Fruit fly (Drosophila melanogaster) whole organism, embryonic: Measurements from ENCODE around the gene CG5823.
A peak's percentile ranks its signal among the peaks of the same experiment; 100 is the strongest.

Experiments
- Adf1 ChIP-seq: fragments of 200-800 bp; sonication (Bioruptor generic); IDR thresholded peaks from 2 replicates; pipeline ENCODE4 v1.3.6; 2022; ENCODE audit warnings: missing biosample characterization, missing genetic modification characterization
- Atf3 ChIP-seq: fragments of 200-800 bp; sonication (Bioruptor generic); optimal IDR thresholded peaks from 3 replicates; lab custom pipeline; 2016; ENCODE audit warnings: missing biosample characterization, missing genetic modification characterization
- Bgb ChIP-seq: fragments of 200-800 bp; sonication (Bioruptor generic); IDR thresholded peaks from 2 replicates; pipeline ENCODE4 v1.3.6; 2022; ENCODE audit warnings: missing biosample characterization, missing genetic modification characterization; ENCODE audit not compliant: partially characterized antibody
- Blimp-1 ChIP-seq: fragments of 200-800 bp; sonication (Bioruptor generic); optimal IDR thresholded peaks from 3 replicates; lab custom pipeline; 2018; ENCODE audit warnings: missing biosample characterization, missing genetic modification characterization, mild to moderate bottlenecking, moderate library complexity, missing genetic modification reagents
- CG11398 ChIP-seq: fragments of 200-800 bp; sonication (Bioruptor generic); optimal IDR thresholded peaks from 2 replicates; lab custom pipeline; 2016; ENCODE audit warnings: missing biosample characterization, missing genetic modification characterization
- CG16813 ChIP-seq: fragments of 200-800 bp; sonication (Bioruptor generic); IDR thresholded peaks from 3 replicates; pipeline ENCODE4 v1.3.6; 2022; ENCODE audit warnings: missing biosample characterization, missing genetic modification characterization; ENCODE audit not compliant: partially characterized antibody
- CG16863 ChIP-seq: fragments of 200-800 bp; sonication (Bioruptor generic); optimal IDR thresholded peaks from 3 replicates; lab custom pipeline; 2016; ENCODE audit warnings: missing biosample characterization, missing genetic modification characterization
- CG2116 ChIP-seq: fragments of 200-800 bp; sonication (Bioruptor generic); optimal IDR thresholded peaks from 3 replicates; lab custom pipeline; 2018; ENCODE audit warnings: missing biosample characterization, mild to moderate bottlenecking, missing genetic modification characterization
- CG31224 ChIP-seq: fragments of 200-800 bp; sonication (Bioruptor generic); IDR thresholded peaks from 2 replicates; pipeline ENCODE4 v1.3.6; 2022; ENCODE audit warnings: missing biosample characterization, missing genetic modification characterization
- CG32532 ChIP-seq: fragments of 200-800 bp; sonication (Bioruptor generic); IDR thresholded peaks from 2 replicates; pipeline ENCODE4 v1.3.6; 2022; ENCODE audit warnings: missing biosample characterization, missing genetic modification characterization
- CG3995 ChIP-seq: fragments of 200-800 bp; sonication (Bioruptor generic); optimal IDR thresholded peaks from 3 replicates; lab custom pipeline; 2016; ENCODE audit warnings: missing biosample characterization, missing genetic modification characterization
- CG6272 ChIP-seq: fragments of 200-800 bp; sonication (Bioruptor generic); IDR thresholded peaks from 2 replicates; pipeline ENCODE4 v1.3.6; 2022; ENCODE audit warnings: missing biosample characterization, missing genetic modification characterization
- CG9609 ChIP-seq: fragments of 200-800 bp; sonication (Bioruptor generic); optimal IDR thresholded peaks from 3 replicates; lab custom pipeline; 2016; ENCODE audit warnings: missing biosample characterization, missing genetic modification characterization
- D ChIP-seq, 2 experiments: fragments of 200-800 bp in 1 of 2; fragments of >200 bp in 1 of 2; sonication (Bioruptor generic) in 1 of 2; optimal IDR thresholded peaks; 2 replicates in 1 of 2; 3 replicates in 1 of 2; lab custom pipeline; 2017; ENCODE audit warnings: mild to moderate bottlenecking in 1 of 2, missing biosample characterization in 1 of 2, missing genetic modification characterization in 1 of 2, missing genetic modification reagents in 1 of 2
- Dip2 ChIP-seq: fragments of 200-800 bp; sonication (Bioruptor generic); IDR thresholded peaks from 2 replicates; pipeline ENCODE4 v1.3.6; 2022; ENCODE audit warnings: missing biosample characterization, missing genetic modification characterization
- Doc2 ChIP-seq: fragments of 200-800 bp; sonication (Bioruptor generic); IDR thresholded peaks from 2 replicates; pipeline ENCODE4 v1.3.6; 2022; ENCODE audit warnings: missing biosample characterization, missing genetic modification characterization
- Ets65A ChIP-seq: fragments of 200-800 bp; sonication (Bioruptor generic); peaks from one replicate; lab custom pipeline; 2016; ENCODE audit warnings: missing biosample characterization, missing genetic modification characterization
- Fer2 ChIP-seq: fragments of 200-800 bp; sonication (Bioruptor generic); optimal IDR thresholded peaks from 2 replicates; lab custom pipeline; 2018; ENCODE audit warnings: missing biosample characterization, mild to moderate bottlenecking, missing genetic modification characterization, moderate library complexity
- GATAe ChIP-seq: fragments of 200-800 bp; sonication (Bioruptor generic); conservative IDR thresholded peaks from 2 replicates; pipeline ENCODE4 v1.3.6; 2022; ENCODE audit warnings: missing biosample characterization, missing genetic modification characterization
- HmgD ChIP-seq: fragments of 200-800 bp; sonication (Bioruptor generic); optimal IDR thresholded peaks from 3 replicates; lab custom pipeline; 2016; ENCODE audit warnings: missing biosample characterization, missing genetic modification characterization
- Hmx ChIP-seq: fragments of 200-800 bp; sonication (Bioruptor generic); optimal IDR thresholded peaks from 2 replicates; lab custom pipeline; 2016; ENCODE audit warnings: missing biosample characterization, missing genetic modification characterization
- Hr51 ChIP-seq, 2 experiments: fragments of 200-800 bp; sonication (Bioruptor generic); optimal IDR thresholded peaks; 2 replicates in 1 of 2; 3 replicates in 1 of 2; lab custom pipeline; 2016 to 2018; ENCODE audit warnings: missing biosample characterization in 2 of 2, missing genetic modification characterization in 2 of 2, mild to moderate bottlenecking in 1 of 2, moderate library complexity in 1 of 2
- MTF-1 ChIP-seq: fragments of 200-800 bp; sonication (Bioruptor generic); optimal IDR thresholded peaks from 2 replicates; lab custom pipeline; 2018; ENCODE audit warnings: missing biosample characterization, mild to moderate bottlenecking, missing genetic modification characterization, borderline replicate concordance
- Oli ChIP-seq: fragments of 200-800 bp; sonication (Bioruptor generic); optimal IDR thresholded peaks from 2 replicates; lab custom pipeline; 2018; ENCODE audit warnings: missing biosample characterization, mild to moderate bottlenecking, missing genetic modification characterization, moderate library complexity
- TFAM ChIP-seq: fragments of 200-800 bp; sonication (Bioruptor generic); optimal IDR thresholded peaks from 2 replicates; lab custom pipeline; 2017; ENCODE audit warnings: missing biosample characterization, missing genetic modification characterization, inconsistent platforms
- Tbp ChIP-seq: fragments of >200 bp; optimal IDR thresholded peaks from 2 replicates; lab custom pipeline; 2018; ENCODE audit warnings: missing biosample characterization, missing genetic modification characterization
- bowl ChIP-seq: fragments of 200-800 bp; sonication (Bioruptor generic); IDR thresholded peaks from 2 replicates; pipeline ENCODE4 v1.3.6; 2022; ENCODE audit warnings: missing biosample characterization, missing genetic modification characterization
- ci ChIP-seq: fragments of 200-800 bp; sonication (Bioruptor generic); IDR thresholded peaks from 3 replicates; pipeline ENCODE4 v1.3.6; 2022; ENCODE audit warnings: missing biosample characterization, missing genetic modification characterization
- dmrt99B ChIP-seq: fragments of 200-800 bp; sonication (Bioruptor generic); optimal IDR thresholded peaks from 2 replicates; lab custom pipeline; 2018; ENCODE audit warnings: missing biosample characterization, mild to moderate bottlenecking, missing genetic modification characterization, moderate library complexity
- emc ChIP-seq: fragments of 200-800 bp; sonication (Bioruptor generic); optimal IDR thresholded peaks from 2 replicates; lab custom pipeline; 2016; ENCODE audit warnings: missing biosample characterization, missing genetic modification characterization
- en ChIP-seq: fragments of 200-800 bp; sonication (Bioruptor generic); optimal IDR thresholded peaks from 2 replicates; lab custom pipeline; 2016; ENCODE audit warnings: missing biosample characterization, missing genetic modification characterization
- gsb ChIP-seq: fragments of 200-800 bp; sonication (Bioruptor generic); IDR thresholded peaks from 2 replicates; pipeline ENCODE4 v1.3.6; 2022; ENCODE audit warnings: missing biosample characterization, missing genetic modification characterization
- ind ChIP-seq: fragments of 200-800 bp; sonication (Bioruptor generic); optimal IDR thresholded peaks from 3 replicates; lab custom pipeline; 2016; ENCODE audit warnings: missing biosample characterization, missing genetic modification characterization
- kay ChIP-seq: fragments of 200-800 bp; sonication (Bioruptor generic); optimal IDR thresholded peaks from 2 replicates; lab custom pipeline; 2016; ENCODE audit warnings: missing biosample characterization, missing genetic modification characterization
- lmd ChIP-seq: fragments of 200-800 bp; sonication (Bioruptor generic); IDR thresholded peaks from 2 replicates; pipeline ENCODE4 v1.3.6; 2022; ENCODE audit warnings: missing biosample characterization, missing genetic modification characterization
- luna ChIP-seq: fragments of 200-800 bp; sonication (Bioruptor generic); optimal IDR thresholded peaks from 2 replicates; lab custom pipeline; 2016; ENCODE audit warnings: missing biosample characterization, missing genetic modification characterization
- row ChIP-seq: fragments of 200-800 bp; sonication (Bioruptor generic); IDR thresholded peaks from 3 replicates; pipeline ENCODE4 v1.3.6; 2022; ENCODE audit warnings: missing biosample characterization, missing genetic modification characterization
- scrt ChIP-seq: fragments of 200-800 bp; sonication (Bioruptor generic); optimal IDR thresholded peaks from 2 replicates; lab custom pipeline; 2018; ENCODE audit warnings: missing biosample characterization, mild to moderate bottlenecking, missing genetic modification characterization, moderate library complexity
- ttk ChIP-seq: fragments of 200-800 bp; sonication (Bioruptor generic); IDR thresholded peaks from 2 replicates; pipeline ENCODE4 v2.1.2; 2022; ENCODE audit warnings: missing biosample characterization, missing genetic modification characterization

CG5823 gene

DNA sequence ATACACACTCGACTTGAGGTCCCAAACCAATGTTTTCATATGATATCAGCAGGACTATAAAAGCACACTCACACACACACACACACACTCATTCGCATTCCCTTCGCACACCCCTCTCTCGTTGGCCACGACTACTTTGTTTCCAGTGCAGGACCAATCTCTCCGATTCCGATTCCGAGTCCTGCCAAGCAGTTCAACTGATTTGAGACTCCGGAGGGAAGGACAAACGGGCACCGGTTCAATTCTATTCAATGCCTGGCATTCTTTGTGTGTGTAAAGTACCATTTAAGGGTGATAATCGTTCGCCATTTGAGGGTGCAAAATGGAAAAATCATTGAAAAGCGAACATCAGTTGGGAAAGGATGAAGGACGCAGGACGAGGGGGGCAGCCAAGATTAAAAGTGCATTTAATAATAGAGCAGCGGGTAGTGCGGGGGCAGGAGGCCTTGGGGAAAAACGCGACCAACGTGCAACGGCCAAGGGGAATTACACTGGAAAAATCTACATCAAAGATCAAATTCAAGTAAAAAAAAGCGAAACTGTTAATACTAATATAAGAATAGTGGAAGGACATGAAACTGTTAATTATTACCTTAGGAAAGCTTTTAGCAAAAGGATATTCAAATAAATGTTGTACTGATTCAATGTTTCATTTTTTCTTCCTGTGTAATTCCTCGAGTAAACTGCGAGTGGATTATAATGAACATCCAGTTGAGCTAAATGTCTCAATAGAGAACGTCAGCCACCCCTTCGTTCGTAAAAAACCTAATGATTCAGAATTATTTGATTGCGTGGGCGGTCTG is 49.5 kb upstream of the CG5823 start (continued):
- TF ChIP-seq HmgD (GFP tag; lab: Kevin White, UChicago) (no peak), ci (GFP tag; lab: Robert Waterston, UW) (peak; percentile 71; the same call in 2 of the 3 replicates), CG11398 (GFP tag; lab: Kevin White, UChicago) (no peak), luna (GFP tag; lab: Kevin White, UChicago) (no peak), Dip2 (GFP tag; lab: Robert Waterston, UW) (no peak), gsb (GFP tag; lab: Robert Waterston, UW) (no peak), kay (no peak), Hr51 (GFP tag; optimal IDR thresholded peaks at IDR 0.05; lab: Kevin White, UChicago) (peak in 1 of 2 experiments; percentile 56), Hmx (no peak), Doc2 (GFP tag; lab: Robert Waterston, UW) (no peak), Blimp-1 (GFP tag; lab: Kevin White, UChicago) (peak; percentile 72), bowl (no peak), row (GFP tag; lab: Robert Waterston, UW) (peak; percentile 70), GATAe (no peak), CG3995 (no peak), D (optimal IDR thresholded peaks at IDR 0.05; lab: Kevin White, UChicago) (peak; percentile 1), D (GFP tag; optimal IDR thresholded peaks at IDR 0.05; lab: Kevin White, UChicago) (peak; percentile 59), Atf3 (GFP tag; lab: Kevin White, UChicago) (no peak), scrt (no peak), TFAM (GFP tag; lab: Kevin White, UChicago) (no peak), ttk (GFP tag; lab: Robert Waterston, UW) (peak; percentile 28), CG16813 (GFP tag; lab: Robert Waterston, UW) (no peak), Oli (tag; lab: Kevin White, UChicago) (peak; percentile 58), en (no peak), Tbp (no peak), Bgb (GFP tag; lab: Robert Waterston, UW) (no peak), CG2116 (no peak), CG32532 (GFP tag; lab: Robert Waterston, UW) (no peak), ind (GFP tag; lab: Kevin White, UChicago) (peak; percentile 7), dmrt99B (tag; lab: Kevin White, UChicago) (peak; percentile 71), Ets65A (GFP tag; lab: Kevin White, UChicago) (no peak), Adf1 (GFP tag; lab: Robert Waterston, UW) (no peak), CG6272 (GFP tag; lab: Robert Waterston, UW) (no peak), Fer2 (tag; lab: Kevin White, UChicago) (no peak), CG31224 (GFP tag; lab: Robert Waterston, UW) (no peak), emc (no peak), lmd (GFP tag; lab: Robert Waterston, UW) (peak; percentile 48; the same call in 1 of the 2 replicates), MTF-1 (GFP tag; lab: Kevin White, UChicago) (no peak), CG9609 (GFP tag; lab: Kevin White, UChicago) (no peak), CG16863 (GFP tag; lab: Kevin White, UChicago) (no peak)
